Fruit fly (Drosophila melanogaster): Measurements from ENCODE around the gene CG12659.

dm6 chrX:8616787-8617432 lies 25.4 kb upstream of the CG12659 start:
- TF ChIP-seq jim (GFP tag; optimal IDR thresholded peaks at IDR 0.05) (no peak), Abd-B (GFP tag; optimal IDR thresholded peaks at IDR 0.05) (no peak), Dfd (GFP tag; optimal IDR thresholded peaks at IDR 0.05) (no peak), Hnf4 (GFP tag; optimal IDR thresholded peaks at IDR 0.05) (no peak), Hr83 (GFP tag; optimal IDR thresholded peaks at IDR 0.05; ENCODE audit: poor library complexity, severe bottlenecking) (no peak)
